Fruit fly (Drosophila melanogaster) whole organism, embryonic: ENCODE measurements around the gene sit.

Experiments
- Antp ChIP-seq: fragments of 200-800 bp; sonication (Bioruptor generic); optimal IDR thresholded peaks from 3 replicates; lab custom pipeline; 2016; ENCODE audit warnings: missing biosample characterization, missing genetic modification characterization
- Bdp1 ChIP-seq: fragments of 200-800 bp; sonication (Bioruptor generic); optimal IDR thresholded peaks from 3 replicates; lab custom pipeline; 2016; ENCODE audit warnings: missing biosample characterization, missing genetic modification characterization
- Bteb2 ChIP-seq: fragments of 200-800 bp; sonication (Bioruptor generic); optimal IDR thresholded peaks from 2 replicates; lab custom pipeline; 2016; ENCODE audit warnings: missing biosample characterization, missing genetic modification characterization
- CG10209 ChIP-seq: fragments of 200-800 bp; sonication (Bioruptor generic); optimal IDR thresholded peaks from 3 replicates; lab custom pipeline; 2017; ENCODE audit warnings: missing biosample characterization, mild to moderate bottlenecking, missing genetic modification characterization, missing genetic modification reagents
- CG1024 ChIP-seq: fragments of 200-800 bp; sonication (Bioruptor generic); IDR thresholded peaks from 2 replicates; pipeline ENCODE4 v1.3.6; 2022; ENCODE audit warnings: missing biosample characterization, missing genetic modification characterization
- CG11723 ChIP-seq: fragments of 200-800 bp; sonication (Bioruptor generic); optimal IDR thresholded peaks from 2 replicates; lab custom pipeline; 2017; ENCODE audit warnings: missing biosample characterization, mild to moderate bottlenecking, missing genetic modification characterization
- CG12219 ChIP-seq: fragments of 200-800 bp; sonication (Bioruptor generic); optimal IDR thresholded peaks from 3 replicates; lab custom pipeline; 2018; ENCODE audit warnings: missing biosample characterization, mild to moderate bottlenecking, missing genetic modification characterization
- CG14014 ChIP-seq: fragments of 200-800 bp; sonication (Bioruptor generic); IDR thresholded peaks from 2 replicates; pipeline ENCODE4 v1.3.6; 2022; ENCODE audit warnings: missing biosample characterization, missing genetic modification characterization
- CG15011 ChIP-seq: fragments of 200-800 bp; sonication (Bioruptor generic); optimal IDR thresholded peaks from 3 replicates; lab custom pipeline; 2018; ENCODE audit warnings: missing biosample characterization, mild to moderate bottlenecking, missing genetic modification characterization
- CG15269 ChIP-seq: fragments of 200-800 bp; sonication (Bioruptor generic); optimal IDR thresholded peaks from 2 replicates; lab custom pipeline; 2018; ENCODE audit warnings: missing biosample characterization, mild to moderate bottlenecking, missing genetic modification characterization, moderate library complexity
- CG30403 ChIP-seq: fragments of 200-800 bp; sonication (Bioruptor generic); optimal IDR thresholded peaks from 3 replicates; lab custom pipeline; 2016; ENCODE audit warnings: missing biosample characterization, missing genetic modification characterization
- CG32767 ChIP-seq: fragments of 200-800 bp; sonication (Bioruptor generic); IDR thresholded peaks from 2 replicates; pipeline ENCODE4 v1.3.6; 2022; ENCODE audit warnings: missing biosample characterization, missing genetic modification characterization
- CG3407 ChIP-seq: fragments of 200-800 bp; sonication (Bioruptor generic); optimal IDR thresholded peaks from 2 replicates; lab custom pipeline; 2018; ENCODE audit warnings: missing biosample characterization, mild to moderate bottlenecking, missing genetic modification characterization
- CG4854 ChIP-seq: fragments of 200-800 bp; sonication (Bioruptor generic); optimal IDR thresholded peaks from 2 replicates; lab custom pipeline; 2016; ENCODE audit warnings: missing biosample characterization, missing genetic modification characterization, inconsistent platforms
- CG5245 ChIP-seq: fragments of 200-800 bp; sonication (Bioruptor generic); optimal IDR thresholded peaks from 3 replicates; lab custom pipeline; 2016; ENCODE audit warnings: missing biosample characterization, missing genetic modification characterization
- CG6689 ChIP-seq: fragments of 200-800 bp; sonication (Bioruptor generic); IDR thresholded peaks from 2 replicates; pipeline ENCODE4 v1.3.6; 2022; ENCODE audit warnings: missing biosample characterization, missing genetic modification characterization
- CG8924 ChIP-seq: fragments of 200-800 bp; optimal IDR thresholded peaks from 3 replicates; lab custom pipeline; 2019; ENCODE audit warnings: missing biosample characterization, mild to moderate bottlenecking, missing genetic modification characterization, moderate library complexity
- Elba2 ChIP-seq: fragments of 200-800 bp; sonication (Bioruptor generic); optimal IDR thresholded peaks from 3 replicates; lab custom pipeline; 2016; ENCODE audit warnings: missing biosample characterization, missing genetic modification characterization
- Fer2 ChIP-seq: fragments of 200-800 bp; sonication (Bioruptor generic); optimal IDR thresholded peaks from 2 replicates; lab custom pipeline; 2018; ENCODE audit warnings: missing biosample characterization, mild to moderate bottlenecking, missing genetic modification characterization, moderate library complexity
- Fer3 ChIP-seq: fragments of 200-800 bp; sonication (Bioruptor generic); optimal IDR thresholded peaks from 2 replicates; lab custom pipeline; 2018; ENCODE audit warnings: missing biosample characterization, mild to moderate bottlenecking, missing genetic modification characterization, moderate library complexity
- Gsc ChIP-seq: fragments of 200-800 bp; sonication (Bioruptor generic); IDR thresholded peaks from 2 replicates; pipeline ENCODE4 v1.3.6; 2022; ENCODE audit warnings: missing biosample characterization, missing genetic modification characterization
- Hmr ChIP-seq: fragments of 200-800 bp; sonication (Bioruptor generic); optimal IDR thresholded peaks from 3 replicates; lab custom pipeline; 2017; ENCODE audit warnings: mild to moderate bottlenecking, missing biosample characterization, missing genetic modification reagents, missing genetic modification characterization
- MTF-1 ChIP-seq: fragments of 200-800 bp; sonication (Bioruptor generic); optimal IDR thresholded peaks from 2 replicates; lab custom pipeline; 2018; ENCODE audit warnings: missing biosample characterization, mild to moderate bottlenecking, missing genetic modification characterization, borderline replicate concordance
- Neu2 ChIP-seq: fragments of 200-800 bp; sonication (Bioruptor generic); optimal IDR thresholded peaks from 3 replicates; lab custom pipeline; 2016; ENCODE audit warnings: missing biosample characterization, missing genetic modification characterization, borderline replicate concordance
- NfI ChIP-seq: fragments of 200-800 bp; sonication (Bioruptor generic); optimal IDR thresholded peaks from 3 replicates; lab custom pipeline; 2018; ENCODE audit warnings: missing biosample characterization, mild to moderate bottlenecking, missing genetic modification characterization, moderate library complexity
- PHDP ChIP-seq: fragments of 200-800 bp; sonication (Bioruptor generic); optimal IDR thresholded peaks from 3 replicates; lab custom pipeline; 2018; ENCODE audit warnings: missing biosample characterization, mild to moderate bottlenecking, missing genetic modification characterization, moderate library complexity
- Rfx ChIP-seq: fragments of 200-800 bp; sonication (Bioruptor generic); IDR thresholded peaks from 2 replicates; pipeline ENCODE4 v1.3.6; 2022; ENCODE audit warnings: missing biosample characterization, missing genetic modification characterization
- TFAM ChIP-seq: fragments of 200-800 bp; sonication (Bioruptor generic); optimal IDR thresholded peaks from 2 replicates; lab custom pipeline; 2017; ENCODE audit warnings: missing biosample characterization, missing genetic modification characterization, inconsistent platforms
- abd-A ChIP-seq: fragments of 200-800 bp; sonication (Bioruptor generic); optimal IDR thresholded peaks from 3 replicates; lab custom pipeline; 2019; ENCODE audit warnings: missing biosample characterization, mild to moderate bottlenecking, missing genetic modification characterization, moderate library complexity
- aop ChIP-seq: fragments of 200-800 bp; sonication (Bioruptor generic); IDR thresholded peaks from 2 replicates; pipeline ENCODE4 v1.3.6; 2022; ENCODE audit warnings: missing biosample characterization, missing genetic modification characterization
- az2 ChIP-seq: fragments of 200-800 bp; sonication (Bioruptor generic); optimal IDR thresholded peaks from 3 replicates; lab custom pipeline; 2016; ENCODE audit warnings: missing biosample characterization, missing genetic modification characterization
- bcd ChIP-seq: fragments of 200-800 bp; sonication (Bioruptor generic); optimal IDR thresholded peaks from 2 replicates; lab custom pipeline; 2017; ENCODE audit warnings: missing biosample characterization, mild to moderate bottlenecking, missing genetic modification characterization
- bowl ChIP-seq: fragments of 200-800 bp; sonication (Bioruptor generic); IDR thresholded peaks from 2 replicates; pipeline ENCODE4 v1.3.6; 2022; ENCODE audit warnings: missing biosample characterization, missing genetic modification characterization
- da ChIP-seq: fragments of 200-800 bp; sonication (Bioruptor generic); optimal IDR thresholded peaks from 2 replicates; lab custom pipeline; 2016; ENCODE audit warnings: missing biosample characterization, missing genetic modification characterization
- dimm ChIP-seq: fragments of 200-800 bp; sonication (Bioruptor generic); IDR thresholded peaks from 2 replicates; pipeline ENCODE4 v1.3.6; 2022; ENCODE audit warnings: missing biosample characterization, missing genetic modification characterization
- dmrt99B ChIP-seq: fragments of 200-800 bp; sonication (Bioruptor generic); optimal IDR thresholded peaks from 2 replicates; lab custom pipeline; 2018; ENCODE audit warnings: missing biosample characterization, mild to moderate bottlenecking, missing genetic modification characterization, moderate library complexity
- gsb ChIP-seq: fragments of 200-800 bp; sonication (Bioruptor generic); IDR thresholded peaks from 2 replicates; pipeline ENCODE4 v1.3.6; 2022; ENCODE audit warnings: missing biosample characterization, missing genetic modification characterization
- h ChIP-seq: fragments of >200 bp; optimal IDR thresholded peaks from 2 replicates; lab custom pipeline; 2017
- hth ChIP-seq: fragments of >200 bp; optimal IDR thresholded peaks from 2 replicates; lab custom pipeline; 2017; ENCODE audit warnings: inconsistent platforms
- jumu ChIP-seq: fragments of 200-800 bp; sonication (Bioruptor generic); optimal IDR thresholded peaks from 3 replicates; lab custom pipeline; 2016; ENCODE audit warnings: missing biosample characterization, missing genetic modification characterization
- kay ChIP-seq: fragments of 200-800 bp; sonication (Bioruptor generic); optimal IDR thresholded peaks from 2 replicates; lab custom pipeline; 2016; ENCODE audit warnings: missing biosample characterization, missing genetic modification characterization
- lov ChIP-seq, 2 experiments: fragments of 200-800 bp in 1 of 2; fragments of >200 bp in 1 of 2; sonication (Bioruptor generic) in 1 of 2; IDR thresholded peaks in 1 of 2; optimal IDR thresholded peaks in 1 of 2; 2 replicates in 1 of 2; 3 replicates in 1 of 2; pipeline versions ENCODE4 v1.3.6 to Lab custom; 2017 to 2022; ENCODE audit warnings: missing biosample characterization in 1 of 2, missing genetic modification characterization in 1 of 2
- mirr ChIP-seq: fragments of 200-800 bp; sonication (Bioruptor generic); optimal IDR thresholded peaks from 3 replicates; lab custom pipeline; 2018; ENCODE audit warnings: missing biosample characterization, mild to moderate bottlenecking, missing genetic modification characterization
- mld ChIP-seq: fragments of 200-800 bp; sonication (Bioruptor generic); IDR thresholded peaks from 3 replicates; pipeline ENCODE4 v1.3.6; 2022; ENCODE audit warnings: missing biosample characterization, missing genetic modification characterization; ENCODE audit not compliant: partially characterized antibody
- nom ChIP-seq: fragments of 200-800 bp; sonication (Bioruptor generic); optimal IDR thresholded peaks from 2 replicates; lab custom pipeline; 2017; ENCODE audit warnings: missing biosample characterization, missing genetic modification characterization, mild to moderate bottlenecking, moderate library complexity, missing genetic modification reagents
- slbo ChIP-seq: fragments of 200-800 bp; sonication (Bioruptor generic); IDR thresholded peaks from 2 replicates; pipeline ENCODE4 v1.3.6; 2022; ENCODE audit warnings: missing biosample characterization, missing genetic modification characterization
- sr ChIP-seq: fragments of 200-800 bp; sonication (Bioruptor generic); IDR thresholded peaks from 3 replicates; pipeline ENCODE4 v1.3.6; 2022; ENCODE audit warnings: missing biosample characterization, missing genetic modification characterization
- vvl ChIP-seq: fragments of 200-800 bp; sonication (Bioruptor generic); IDR thresholded peaks from 2 replicates; pipeline ENCODE4 v1.3.6; 2022; ENCODE audit warnings: missing biosample characterization, missing genetic modification characterization
- wdn ChIP-seq: fragments of 200-800 bp; sonication (Bioruptor generic); IDR thresholded peaks from 2 replicates; pipeline ENCODE4 v1.3.6; 2022; ENCODE audit warnings: missing biosample characterization, missing genetic modification characterization
- wor ChIP-seq: fragments of 200-800 bp; sonication (Bioruptor generic); IDR thresholded peaks from 2 replicates; pipeline ENCODE4 v1.3.6; 2022; ENCODE audit warnings: missing biosample characterization, missing genetic modification characterization
- zfh2 ChIP-seq: fragments of 200-800 bp; sonication (Bioruptor generic); optimal IDR thresholded peaks from 2 replicates; lab custom pipeline; 2016; ENCODE audit warnings: missing biosample characterization, missing genetic modification characterization

The sit gene

DNA sequence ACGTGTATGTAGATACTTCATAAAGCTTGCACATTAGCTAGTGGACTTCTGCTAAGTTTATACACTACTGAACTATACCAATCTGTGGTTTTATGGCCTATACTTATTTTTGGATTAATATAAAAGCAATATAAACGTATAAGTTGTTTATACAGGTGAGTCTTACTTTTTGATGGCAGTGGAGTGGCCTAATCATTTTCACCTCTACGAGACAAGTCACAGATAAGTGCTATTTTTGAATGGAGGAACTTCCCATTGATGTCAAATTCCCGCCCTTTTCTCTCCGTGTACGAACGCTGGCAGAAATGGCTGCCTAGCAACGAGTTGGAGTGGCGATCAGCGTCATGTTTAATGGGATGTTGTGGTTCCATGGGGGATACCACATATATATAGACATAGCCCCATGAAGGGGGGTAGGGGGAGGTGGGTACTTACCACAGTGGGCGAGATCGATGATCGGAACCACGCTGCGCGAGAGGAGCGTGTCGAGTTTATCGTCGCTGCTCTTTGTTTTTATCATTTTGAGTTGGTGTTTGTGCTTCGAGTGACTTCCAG is 35.9 kb downstream of the sit start (continued):
- no peak for TF ChIP-seq h (lab: Kevin White, UChicago)
- no peak for TF ChIP-seq CG11723 (GFP tag; lab: Kevin White, UChicago)
- no peak for TF ChIP-seq vvl (GFP tag; lab: Robert Waterston, UW)
- TF ChIP-seq NfI (GFP tag; lab: Kevin White, UChicago), result peak; percentile 1
- TF ChIP-seq wdn (GFP tag; lab: Robert Waterston, UW), result no peak
- no peak for TF ChIP-seq Fer3 (tag; lab: Kevin White, UChicago)
- no peak for TF ChIP-seq Neu2 (GFP tag; lab: Kevin White, UChicago)
- TF ChIP-seq CG12219 (GFP tag; lab: Kevin White, UChicago), result peak; percentile 26
- peak; percentile 29 for TF ChIP-seq CG15269 (tag; lab: Kevin White, UChicago)
- TF ChIP-seq slbo (GFP tag; lab: Robert Waterston, UW), result peak; percentile 40
- TF ChIP-seq sr (GFP tag; lab: Robert Waterston, UW), result peak; percentile 66; the same call in 1 of the 3 replicates
- TF ChIP-seq zfh2 (GFP tag; lab: Kevin White, UChicago), result no peak
- no peak for TF ChIP-seq bowl (GFP tag; lab: Robert Waterston, UW)
- peak; percentile 26 for TF ChIP-seq dmrt99B (tag; lab: Kevin White, UChicago)
- TF ChIP-seq CG8924 (tag; lab: Kevin White, UChicago), result no peak
- no peak for TF ChIP-seq hth (lab: Kevin White, UChicago)
- TF ChIP-seq CG14014 (GFP tag; lab: Robert Waterston, UW), result no peak; the same call in 1 of the 2 replicates
- no peak for TF ChIP-seq CG15011 (GFP tag; lab: Kevin White, UChicago)
- TF ChIP-seq CG32767 (GFP tag; lab: Robert Waterston, UW), result no peak
- no peak for TF ChIP-seq lov (optimal IDR thresholded peaks at IDR 0.05; lab: Kevin White, UChicago)
- no peak for TF ChIP-seq lov (GFP tag; IDR thresholded peaks at IDR 0.05; lab: Robert Waterston, UW)
- no peak for TF ChIP-seq abd-A (tag; lab: Kevin White, UChicago)
- no peak for TF ChIP-seq Bdp1 (GFP tag; lab: Kevin White, UChicago)
- no peak for TF ChIP-seq PHDP (tag; lab: Kevin White, UChicago)
- peak; percentile 19 for TF ChIP-seq Antp (GFP tag; lab: Kevin White, UChicago)
- no peak for TF ChIP-seq wor (GFP tag; lab: Robert Waterston, UW)
- TF ChIP-seq jumu, result no peak
- no peak for TF ChIP-seq CG5245 (GFP tag; lab: Kevin White, UChicago)
- peak; percentile 18; the same call in 1 of the 2 replicates for TF ChIP-seq CG6689 (GFP tag; lab: Robert Waterston, UW)
- peak; percentile 19 for TF ChIP-seq kay
- no peak for TF ChIP-seq Bteb2 (GFP tag; lab: Kevin White, UChicago)
- 0 out of 2 replicates have a peak, but pooled peaks have one; percentile 10 for TF ChIP-seq aop (GFP tag; lab: Robert Waterston, UW)
- TF ChIP-seq mirr (GFP tag; lab: Kevin White, UChicago), result peak; percentile 17
- peak; percentile 2 for TF ChIP-seq az2
- TF ChIP-seq mld (GFP tag; lab: Robert Waterston, UW), result no peak
- TF ChIP-seq CG10209 (GFP tag; lab: Kevin White, UChicago), result no peak
- no peak for TF ChIP-seq Elba2
- no peak for TF ChIP-seq dimm (GFP tag; lab: Robert Waterston, UW)
- peak; percentile 53 for TF ChIP-seq Rfx (GFP tag; lab: Robert Waterston, UW)
- no peak for TF ChIP-seq Gsc (GFP tag; lab: Robert Waterston, UW)
- no peak for TF ChIP-seq CG4854 (GFP tag; lab: Kevin White, UChicago)
- no peak for TF ChIP-seq da (GFP tag; lab: Kevin White, UChicago)
- TF ChIP-seq CG3407 (GFP tag; lab: Kevin White, UChicago), result no peak
- no peak for TF ChIP-seq Fer2
- 0 out of 2 replicates have a peak, but pooled peaks have one; percentile 9 for TF ChIP-seq CG1024 (GFP tag; lab: Robert Waterston, UW)
- TF ChIP-seq nom, result peak; percentile 81
- TF ChIP-seq bcd (GFP tag; lab: Kevin White, UChicago), result peak; percentile 31
- TF ChIP-seq MTF-1 (GFP tag; lab: Kevin White, UChicago), result no peak
- TF ChIP-seq TFAM, result no peak
- no peak for TF ChIP-seq gsb (GFP tag; lab: Robert Waterston, UW)
- no peak for TF ChIP-seq Hmr (GFP tag; lab: Kevin White, UChicago)
- TF ChIP-seq CG30403 (GFP tag; lab: Kevin White, UChicago), result peak; percentile 37
